Fruit fly (Drosophila melanogaster) Kc167 (cell line): ENCODE measurements around the gene Adar.

Source experiments
- Myc ChIP-seq: fragments of >200 bp; optimal IDR thresholded peaks from 2 replicates; lab custom pipeline; 2017; ENCODE audit warnings: missing external identifiers
- Sin3A ChIP-seq: fragments of >200 bp; optimal IDR thresholded peaks from 2 replicates; lab custom pipeline; 2018; ENCODE audit warnings: missing external identifiers
- h ChIP-seq: fragments of >200 bp; optimal IDR thresholded peaks from 3 replicates; lab custom pipeline; 2018; ENCODE audit warnings: missing external identifiers
- psq ChIP-seq: fragments of >200 bp; optimal IDR thresholded peaks from 2 replicates; lab custom pipeline; 2017; ENCODE audit warnings: missing external identifiers

DNA sequence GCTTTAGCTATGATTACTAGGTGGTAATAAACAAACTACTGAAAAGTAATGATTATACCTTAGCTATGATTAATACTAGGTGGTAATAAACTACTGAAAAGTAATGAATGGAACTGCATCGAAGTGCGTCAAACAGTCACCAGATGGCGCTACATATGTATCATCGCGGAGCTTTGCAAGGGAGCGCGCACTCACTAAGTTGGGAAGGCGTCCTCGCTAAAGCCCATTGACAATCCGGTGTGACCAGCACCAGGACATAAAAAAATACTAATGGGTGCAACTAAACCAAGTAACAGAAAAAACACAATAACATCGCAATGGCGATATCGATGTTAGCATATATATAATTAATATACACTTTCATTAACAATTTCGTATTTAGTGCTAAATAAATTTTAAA lies 899 bp upstream of the Adar start:
- TF ChIP-seq psq (lab: Kevin White, UChicago) (no peak), Sin3A (lab: Kevin White, UChicago) (no peak), Myc (lab: Kevin White, UChicago) (no peak), h (lab: Kevin White, UChicago) (no peak)
